Fruit fly (Drosophila melanogaster) whole organism, embryonic: ENCODE results near the gene fzo.

ENCODE experiments used
- Atf-2 ChIP-seq: fragments of 200-800 bp; sonication (Bioruptor generic); optimal IDR thresholded peaks from 2 replicates; lab custom pipeline; 2016; ENCODE audit warnings: missing biosample characterization, missing genetic modification characterization
- CG10147 ChIP-seq: fragments of 200-800 bp; sonication (Bioruptor generic); optimal IDR thresholded peaks from 2 replicates; lab custom pipeline; 2019; ENCODE audit warnings: missing biosample characterization, mild to moderate bottlenecking, missing genetic modification characterization, moderate library complexity
- CG11504 ChIP-seq: fragments of 200-800 bp; sonication (Bioruptor generic); optimal IDR thresholded peaks from 3 replicates; lab custom pipeline; 2019; ENCODE audit warnings: missing biosample characterization, mild to moderate bottlenecking, missing genetic modification characterization, moderate library complexity
- CG12155 ChIP-seq: fragments of 200-800 bp; sonication (Bioruptor generic); optimal IDR thresholded peaks from 3 replicates; lab custom pipeline; 2016; ENCODE audit warnings: missing biosample characterization, missing genetic modification characterization
- CG12299 ChIP-seq: fragments of 200-800 bp; sonication (Bioruptor generic); optimal IDR thresholded peaks from 2 replicates; lab custom pipeline; 2018; ENCODE audit warnings: missing biosample characterization, mild to moderate bottlenecking, missing genetic modification characterization
- CG12744 ChIP-seq: fragments of 200-800 bp; sonication (Bioruptor generic); optimal IDR thresholded peaks from 2 replicates; lab custom pipeline; 2016; ENCODE audit warnings: missing biosample characterization, missing genetic modification characterization
- CG17612 ChIP-seq: fragments of 200-800 bp; sonication (Bioruptor generic); IDR thresholded peaks from 2 replicates; pipeline ENCODE4 v1.3.6; 2022; ENCODE audit warnings: missing biosample characterization, missing genetic modification characterization
- CG18599 ChIP-seq: fragments of 200-800 bp; sonication (Bioruptor generic); optimal IDR thresholded peaks from 3 replicates; lab custom pipeline; 2017; ENCODE audit warnings: missing biosample characterization, missing genetic modification characterization, mild to moderate bottlenecking, moderate library complexity, missing genetic modification reagents
- CG2199 ChIP-seq: fragments of 200-800 bp; sonication (Bioruptor generic); IDR thresholded peaks from 3 replicates; pipeline ENCODE4 v1.3.6; 2022; ENCODE audit warnings: missing biosample characterization, missing genetic modification characterization
- CG2889 ChIP-seq: fragments of 200-800 bp; sonication (Bioruptor generic); IDR thresholded peaks from 3 replicates; pipeline ENCODE4 v1.3.6; 2022; ENCODE audit warnings: missing biosample characterization, missing genetic modification characterization
- CG32772 ChIP-seq: fragments of 200-800 bp; sonication (Bioruptor generic); IDR thresholded peaks from 2 replicates; pipeline ENCODE4 v1.3.6; 2022; ENCODE audit warnings: missing biosample characterization, missing genetic modification characterization
- CG42726 ChIP-seq: fragments of 200-800 bp; sonication (Bioruptor generic); IDR thresholded peaks from 2 replicates; pipeline ENCODE4 v1.3.6; 2022; ENCODE audit warnings: missing biosample characterization, missing genetic modification characterization; ENCODE audit not compliant: partially characterized antibody
- CG4707 ChIP-seq: fragments of 200-800 bp; sonication (Bioruptor generic); optimal IDR thresholded peaks from 2 replicates; lab custom pipeline; 2018; ENCODE audit warnings: missing biosample characterization, mild to moderate bottlenecking, missing genetic modification characterization, moderate library complexity
- CG7745 ChIP-seq: fragments of 200-800 bp; sonication (Bioruptor generic); optimal IDR thresholded peaks from 2 replicates; lab custom pipeline; 2018; ENCODE audit warnings: missing biosample characterization, mild to moderate bottlenecking, missing genetic modification characterization, moderate library complexity
- D19B ChIP-seq: fragments of 200-800 bp; sonication (Bioruptor generic); optimal IDR thresholded peaks from 2 replicates; lab custom pipeline; 2017; ENCODE audit warnings: missing biosample characterization, mild to moderate bottlenecking, missing genetic modification characterization
- Doc2 ChIP-seq: fragments of 200-800 bp; sonication (Bioruptor generic); IDR thresholded peaks from 2 replicates; pipeline ENCODE4 v1.3.6; 2022; ENCODE audit warnings: missing biosample characterization, missing genetic modification characterization
- Fer1 ChIP-seq: fragments of 200-800 bp; sonication (Bioruptor generic); optimal IDR thresholded peaks from 2 replicates; lab custom pipeline; 2017; ENCODE audit warnings: missing biosample characterization, mild to moderate bottlenecking, missing genetic modification characterization
- Hmr ChIP-seq: fragments of 200-800 bp; sonication (Bioruptor generic); optimal IDR thresholded peaks from 3 replicates; lab custom pipeline; 2017; ENCODE audit warnings: mild to moderate bottlenecking, missing biosample characterization, missing genetic modification reagents, missing genetic modification characterization
- Hr3 ChIP-seq: fragments of 200-800 bp; sonication (Bioruptor generic); optimal IDR thresholded peaks from 3 replicates; lab custom pipeline; 2016; ENCODE audit warnings: missing biosample characterization, missing genetic modification characterization
- Jarid2 ChIP-seq: fragments of 200-800 bp; sonication (Bioruptor generic); optimal IDR thresholded peaks from 3 replicates; lab custom pipeline; 2017; ENCODE audit warnings: mild to moderate bottlenecking, missing biosample characterization, missing genetic modification reagents, missing genetic modification characterization
- PHDP ChIP-seq: fragments of 200-800 bp; sonication (Bioruptor generic); optimal IDR thresholded peaks from 3 replicates; lab custom pipeline; 2018; ENCODE audit warnings: missing biosample characterization, mild to moderate bottlenecking, missing genetic modification characterization, moderate library complexity
- Rx ChIP-seq: fragments of 200-800 bp; sonication (Bioruptor generic); IDR thresholded peaks from 2 replicates; pipeline ENCODE4 v1.3.6; 2022; ENCODE audit warnings: missing biosample characterization, missing genetic modification characterization
- Taf1 ChIP-seq: fragments of 200-800 bp; sonication (Bioruptor generic); IDR thresholded peaks from 2 replicates; pipeline ENCODE4 v1.3.6; 2022; ENCODE audit warnings: missing biosample characterization, missing genetic modification characterization
- Vsx1 ChIP-seq: fragments of 200-800 bp; sonication (Bioruptor generic); optimal IDR thresholded peaks from 2 replicates; lab custom pipeline; 2017; ENCODE audit warnings: missing biosample characterization, mild to moderate bottlenecking, missing genetic modification characterization, missing genetic modification reagents
- ase ChIP-seq: fragments of 200-800 bp; sonication (Bioruptor generic); IDR thresholded peaks from 3 replicates; pipeline ENCODE4 v1.3.6; 2022; ENCODE audit warnings: missing biosample characterization, missing genetic modification characterization
- bigmax ChIP-seq: fragments of 200-800 bp; sonication (Bioruptor generic); optimal IDR thresholded peaks from 2 replicates; lab custom pipeline; 2018; ENCODE audit warnings: missing biosample characterization, mild to moderate bottlenecking, missing genetic modification characterization
- ci ChIP-seq: fragments of 200-800 bp; sonication (Bioruptor generic); IDR thresholded peaks from 3 replicates; pipeline ENCODE4 v1.3.6; 2022; ENCODE audit warnings: missing biosample characterization, missing genetic modification characterization
- crp ChIP-seq, 2 experiments: fragments of 200-800 bp; sonication (Bioruptor generic); optimal IDR thresholded peaks; 2 replicates in 1 of 2; 3 replicates in 1 of 2; lab custom pipeline; 2017; ENCODE audit warnings: missing biosample characterization in 2 of 2, missing genetic modification characterization in 2 of 2, mild to moderate bottlenecking in 1 of 2, moderate library complexity in 1 of 2
- dimm ChIP-seq: fragments of 200-800 bp; sonication (Bioruptor generic); IDR thresholded peaks from 2 replicates; pipeline ENCODE4 v1.3.6; 2022; ENCODE audit warnings: missing biosample characterization, missing genetic modification characterization
- eve ChIP-seq, 2 experiments: fragments of >200 bp; optimal IDR thresholded peaks; 2 replicates each; lab custom pipeline; 2017; ENCODE audit warnings: missing biosample characterization in 2 of 2, missing genetic modification characterization in 2 of 2
- gcm2 ChIP-seq: fragments of 200-800 bp; sonication (Bioruptor generic); optimal IDR thresholded peaks from 2 replicates; lab custom pipeline; 2016; ENCODE audit warnings: missing biosample characterization, missing genetic modification characterization
- hbn ChIP-seq: fragments of 200-800 bp; sonication (Bioruptor generic); IDR thresholded peaks from 2 replicates; pipeline ENCODE4 v1.3.6; 2022; ENCODE audit warnings: missing biosample characterization, missing genetic modification characterization; ENCODE audit not compliant: partially characterized antibody
- hth ChIP-seq: fragments of >200 bp; optimal IDR thresholded peaks from 2 replicates; lab custom pipeline; 2017; ENCODE audit warnings: inconsistent platforms
- insv ChIP-seq, 2 experiments: fragments of 200-800 bp; sonication (Bioruptor generic); optimal IDR thresholded peaks; 3 replicates each; lab custom pipeline; 2016 to 2018; ENCODE audit warnings: missing biosample characterization in 2 of 2, missing genetic modification characterization in 2 of 2
- jumu ChIP-seq: fragments of 200-800 bp; sonication (Bioruptor generic); optimal IDR thresholded peaks from 3 replicates; lab custom pipeline; 2016; ENCODE audit warnings: missing biosample characterization, missing genetic modification characterization
- kah ChIP-seq: fragments of 200-800 bp; sonication (Bioruptor generic); optimal IDR thresholded peaks from 2 replicates; lab custom pipeline; 2018; ENCODE audit warnings: missing biosample characterization, mild to moderate bottlenecking, missing genetic modification characterization
- mld ChIP-seq: fragments of 200-800 bp; sonication (Bioruptor generic); IDR thresholded peaks from 3 replicates; pipeline ENCODE4 v1.3.6; 2022; ENCODE audit warnings: missing biosample characterization, missing genetic modification characterization; ENCODE audit not compliant: partially characterized antibody
- nerfin-2 ChIP-seq: fragments of 200-800 bp; sonication (Bioruptor generic); IDR thresholded peaks from 2 replicates; pipeline ENCODE4 v1.3.6; 2022; ENCODE audit warnings: missing biosample characterization, missing genetic modification characterization; ENCODE audit not compliant: partially characterized antibody
- prd ChIP-seq, 3 experiments: fragments of >200 bp in 2 of 3; fragments of 200-800 bp in 1 of 3; sonication (Bioruptor generic) in 1 of 3; optimal IDR thresholded peaks in 2 of 3; IDR thresholded peaks in 1 of 3; 2 replicates in 2 of 3; 3 replicates in 1 of 3; pipeline versions ENCODE4 v1.3.6 to Lab custom; 2017 to 2022; ENCODE audit warnings: missing biosample characterization in 1 of 3, missing genetic modification characterization in 1 of 3
- pum ChIP-seq: fragments of 200-800 bp; sonication (Bioruptor generic); optimal IDR thresholded peaks from 2 replicates; lab custom pipeline; 2016; ENCODE audit warnings: missing biosample characterization, missing genetic modification characterization
- ranshi ChIP-seq: fragments of 200-800 bp; sonication (Bioruptor generic); IDR thresholded peaks from 2 replicates; pipeline ENCODE4 v1.3.6; 2022; ENCODE audit warnings: missing biosample characterization, missing genetic modification characterization
- stc ChIP-seq: fragments of 200-800 bp; sonication (Bioruptor generic); IDR thresholded peaks from 2 replicates; pipeline ENCODE4 v1.3.6; 2022; ENCODE audit warnings: missing biosample characterization, missing genetic modification characterization
- tgo ChIP-seq: fragments of 200-800 bp; sonication (Bioruptor generic); IDR thresholded peaks from 3 replicates; pipeline ENCODE4 v1.3.6; 2022; ENCODE audit warnings: missing biosample characterization, missing genetic modification characterization
- tll ChIP-seq, 2 experiments: fragments of 200-800 bp in 1 of 2; fragments of >200 bp in 1 of 2; sonication (Bioruptor generic) in 1 of 2; optimal IDR thresholded peaks; 2 replicates each; lab custom pipeline; 2017 to 2019; ENCODE audit warnings: missing biosample characterization in 2 of 2, missing genetic modification characterization in 2 of 2, mild to moderate bottlenecking in 1 of 2, moderate library complexity in 1 of 2
- unpg ChIP-seq: fragments of 200-800 bp; sonication (Bioruptor generic); optimal IDR thresholded peaks from 3 replicates; lab custom pipeline; 2018; ENCODE audit warnings: missing biosample characterization, mild to moderate bottlenecking, missing genetic modification characterization, moderate library complexity
- vnd ChIP-seq: fragments of 200-800 bp; sonication (Bioruptor generic); IDR thresholded peaks from 3 replicates; pipeline ENCODE4 v1.3.6; 2022; ENCODE audit warnings: missing biosample characterization, missing genetic modification characterization; ENCODE audit not compliant: partially characterized antibody
- zf30C ChIP-seq: fragments of 200-800 bp; sonication (Bioruptor generic); optimal IDR thresholded peaks from 3 replicates; lab custom pipeline; 2018; ENCODE audit warnings: missing biosample characterization, mild to moderate bottlenecking, missing genetic modification characterization
- zfh1 ChIP-seq: fragments of 200-800 bp; sonication (Bioruptor generic); IDR thresholded peaks from 3 replicates; pipeline ENCODE4 v1.3.6; 2022; ENCODE audit warnings: missing biosample characterization, missing genetic modification characterization

Gene fzo

dm6 chr3R:23214603-23215433 lies 11.0 kb upstream of the fzo start (continued):
- TF ChIP-seq dimm (GFP tag; lab: Robert Waterston, UW) (no peak), eve (GFP tag; optimal IDR thresholded peaks at IDR 0.05; lab: Kevin White, UChicago) (no peak), CG18599 (GFP tag; lab: Kevin White, UChicago) (no peak), pum (GFP tag; lab: Kevin White, UChicago) (no peak), ranshi (GFP tag; lab: Robert Waterston, UW) (no peak), CG10147 (GFP tag; lab: Kevin White, UChicago) (no peak), zf30C (GFP tag; lab: Kevin White, UChicago) (no peak), CG2199 (GFP tag; lab: Robert Waterston, UW) (no peak), unpg (no peak), Vsx1 (GFP tag; lab: Kevin White, UChicago) (peak; percentile 53), crp (GFP tag; optimal IDR thresholded peaks at IDR 0.05; lab: Kevin White, UChicago) (peak in 1 of 2 experiments; percentile 75), zfh1 (GFP tag; lab: Robert Waterston, UW) (no peak), prd (optimal IDR thresholded peaks at IDR 0.05; lab: Kevin White, UChicago) (no peak), prd (GFP tag; IDR thresholded peaks at IDR 0.05; lab: Robert Waterston, UW) (no peak), vnd (GFP tag; lab: Robert Waterston, UW) (no peak), CG32772 (GFP tag; lab: Robert Waterston, UW) (no peak), CG2889 (GFP tag; lab: Robert Waterston, UW) (no peak), hth (no peak), gcm2 (GFP tag; lab: Kevin White, UChicago) (no peak), CG7745 (tag; lab: Kevin White, UChicago) (peak; percentile 94), Hmr (peak; percentile 73), Fer1 (GFP tag; lab: Kevin White, UChicago) (no peak), tll (GFP tag; optimal IDR thresholded peaks at IDR 0.05; lab: Kevin White, UChicago) (no peak), ase (GFP tag; lab: Robert Waterston, UW) (no peak), CG11504 (tag; lab: Kevin White, UChicago) (peak; percentile 14), stc (no peak), CG12744 (GFP tag; lab: Kevin White, UChicago) (no peak), D19B (no peak), Jarid2 (GFP tag; lab: Kevin White, UChicago) (no peak), ci (no peak), kah (no peak), Taf1 (GFP tag; lab: Robert Waterston, UW) (no peak), bigmax (no peak), Hr3 (GFP tag; lab: Kevin White, UChicago) (no peak), PHDP (no peak), jumu (GFP tag; lab: Kevin White, UChicago) (no peak), CG4707 (GFP tag; lab: Kevin White, UChicago) (peak; percentile 12), nerfin-2 (GFP tag; lab: Robert Waterston, UW) (0 out of 2 replicates have a peak, but pooled peaks have one; percentile 26), insv (GFP tag; optimal IDR thresholded peaks at IDR 0.05; lab: Kevin White, UChicago) (peak in 1 of 2 experiments; percentile 35), Doc2 (GFP tag; lab: Robert Waterston, UW) (no peak), hbn (no peak), tgo (no peak), mld (GFP tag; lab: Robert Waterston, UW) (no peak), CG12155 (GFP tag; lab: Kevin White, UChicago) (no peak), CG17612 (GFP tag; lab: Robert Waterston, UW) (no peak), Atf-2 (no peak), Rx (GFP tag; lab: Robert Waterston, UW) (no peak), CG12299 (tag; lab: Kevin White, UChicago) (no peak), CG42726 (GFP tag; lab: Robert Waterston, UW) (peak; percentile 45; the same call in 1 of the 2 replicates)
